Worm (Caenorhabditis elegans) whole organism, L1 larva: ENCODE measurements around the gene F48C5.2.

Source experiments
- alr-1 ChIP-seq: fragments of 200-800 bp; sonication (Bioruptor generic); optimal IDR thresholded peaks from 2 replicates; lab custom pipeline; 2018; ENCODE audit warnings: borderline replicate concordance, mild to moderate bottlenecking, missing genetic modification characterization, missing compliant biosample characterization
- jun-1 ChIP-seq: fragments of 150-350 bp; optimal IDR thresholded peaks from 2 replicates; lab custom pipeline; 2014; ENCODE audit warnings: missing biosample characterization, missing genetic modification reagents, missing genetic modification characterization
- nhr-11 ChIP-seq: fragments of 150-350 bp; optimal IDR thresholded peaks from 2 replicates; lab custom pipeline; 2014; ENCODE audit warnings: missing biosample characterization, missing genetic modification characterization
- nhr-19 ChIP-seq: fragments of 200-800 bp; sonication (Bioruptor generic); conservative IDR thresholded peaks from 2 replicates; pipeline ENCODE4 v1.3.6; 2022; ENCODE audit warnings: missing genetic modification characterization, missing compliant biosample characterization
- skn-1 ChIP-seq: fragments of 150-350 bp; optimal IDR thresholded peaks from 2 replicates; lab custom pipeline; 2014; ENCODE audit warnings: missing biosample characterization, missing genetic modification characterization

DNA sequence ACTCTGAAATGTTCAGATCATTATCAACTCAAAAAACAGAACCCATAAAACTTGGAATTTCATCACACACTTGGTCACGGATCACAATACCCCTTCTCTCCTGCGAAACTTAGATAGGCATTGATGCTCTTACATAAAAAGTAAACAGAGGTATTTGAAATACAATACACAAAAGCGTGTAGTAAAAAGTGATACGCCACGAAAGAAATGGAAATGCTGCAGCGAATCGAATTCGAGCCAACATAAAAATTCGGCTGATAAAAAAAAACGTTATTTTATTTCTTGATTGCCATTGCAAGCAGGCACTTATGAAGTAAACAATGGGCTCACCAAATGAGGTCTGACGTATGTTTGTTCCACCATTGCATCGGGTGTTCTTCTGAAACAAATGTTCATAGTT, 27.5 kb downstream of the F48C5.2 start:
- TF ChIP-seq nhr-11 (no peak), nhr-19 (GFP tag; lab: Robert Waterston, UW) (no peak), skn-1 (tag; lab: Kevin White, UChicago) (no peak), jun-1 (tag; lab: Kevin White, UChicago) (no peak), alr-1 (tag; lab: Kevin White, UChicago) (no peak)
